Worm (Caenorhabditis elegans) whole organism, late embryonic: ENCODE results near the gene aqp-10.

Experiments
- C08G9.2 ChIP-seq: sonication (generic microtip); optimal IDR thresholded peaks from 2 replicates; lab custom pipeline; 2016; ENCODE audit warnings: mild to moderate bottlenecking, missing genetic modification characterization, moderate library complexity, missing compliant biosample characterization
- C38D4.7 ChIP-seq: fragments of 200-800 bp; sonication (Bioruptor generic); optimal IDR thresholded peaks from 2 replicates; lab custom pipeline; 2018; ENCODE audit warnings: mild to moderate bottlenecking, missing genetic modification characterization, moderate library complexity, missing compliant biosample characterization
- F13H6.1 ChIP-seq: sonication (generic microtip); optimal IDR thresholded peaks from 2 replicates; lab custom pipeline; 2016; ENCODE audit warnings: missing genetic modification characterization, missing compliant biosample characterization
- K09A11.1 ChIP-seq: sonication (generic microtip); optimal IDR thresholded peaks from 2 replicates; lab custom pipeline; 2017; ENCODE audit warnings: antibody characterized with exemption, mild to moderate bottlenecking, missing genetic modification characterization, missing compliant biosample characterization; ENCODE audit not compliant: insufficient read depth
- Y22D7AL.16 ChIP-seq: sonication (generic microtip); optimal IDR thresholded peaks from 2 replicates; lab custom pipeline; 2016; ENCODE audit warnings: missing genetic modification characterization, missing compliant biosample characterization
- ahr-1 ChIP-seq: sonication (generic microtip); optimal IDR thresholded peaks from 2 replicates; lab custom pipeline; 2016; ENCODE audit warnings: missing genetic modification characterization, missing compliant biosample characterization
- ama-1 ChIP-seq: fragments of 150-350 bp; optimal IDR thresholded peaks from 2 replicates; lab custom pipeline; 2014
- ceh-14 ChIP-seq: sonication (generic microtip); optimal IDR thresholded peaks from 2 replicates; lab custom pipeline; 2016; ENCODE audit warnings: missing genotype, missing genetic modification characterization, missing compliant biosample characterization
- ceh-19 ChIP-seq: fragments of 200-800 bp; sonication (Bioruptor generic); optimal IDR thresholded peaks from 2 replicates; lab custom pipeline; 2018; ENCODE audit warnings: mild to moderate bottlenecking, missing genetic modification characterization, missing compliant biosample characterization
- ceh-22 ChIP-seq: sonication (generic microtip); optimal IDR thresholded peaks from 2 replicates; lab custom pipeline; 2017; ENCODE audit warnings: missing biosample characterization, missing genetic modification characterization
- ceh-31 ChIP-seq: sonication (generic microtip); optimal IDR thresholded peaks from 2 replicates; lab custom pipeline; 2016; ENCODE audit warnings: missing genetic modification characterization, missing compliant biosample characterization
- ceh-34 ChIP-seq: sonication (generic microtip); optimal IDR thresholded peaks from 2 replicates; lab custom pipeline; 2016; ENCODE audit warnings: mild to moderate bottlenecking, missing genetic modification characterization, missing compliant biosample characterization
- ceh-45 ChIP-seq: fragments of 200-800 bp; sonication (Bioruptor generic); IDR thresholded peaks from 2 replicates; pipeline ENCODE4 v1.3.6; 2022; ENCODE audit warnings: missing genetic modification reagents, missing genetic modification characterization, missing compliant biosample characterization
- ceh-48 ChIP-seq: sonication (generic microtip); optimal IDR thresholded peaks from 2 replicates; lab custom pipeline; 2016; ENCODE audit warnings: missing genetic modification characterization, inconsistent platforms, missing compliant biosample characterization
- ceh-9 ChIP-seq: sonication (generic microtip); optimal IDR thresholded peaks from 2 replicates; lab custom pipeline; 2016; ENCODE audit warnings: mild to moderate bottlenecking, missing genetic modification characterization, inconsistent platforms, missing compliant biosample characterization
- dve-1 ChIP-seq: sonication (generic microtip); optimal IDR thresholded peaks from 2 replicates; lab custom pipeline; 2017; ENCODE audit warnings: antibody characterized with exemption, mild to moderate bottlenecking, missing genetic modification characterization, missing compliant biosample characterization
- elt-2 ChIP-seq: sonication (generic microtip); optimal IDR thresholded peaks from 2 replicates; lab custom pipeline; 2016; ENCODE audit warnings: missing genetic modification reagents, missing genetic modification characterization, missing compliant biosample characterization
- elt-4 ChIP-seq: sonication (generic microtip); optimal IDR thresholded peaks from 2 replicates; lab custom pipeline; 2016; ENCODE audit warnings: missing genetic modification characterization, missing compliant biosample characterization
- ets-4 ChIP-seq: sonication (generic microtip); optimal IDR thresholded peaks from 2 replicates; lab custom pipeline; 2016; ENCODE audit warnings: missing genetic modification characterization, missing compliant biosample characterization
- eyg-1 ChIP-seq: sonication (generic microtip); optimal IDR thresholded peaks from 2 replicates; lab custom pipeline; 2016; ENCODE audit warnings: missing genotype, missing genetic modification characterization, missing compliant biosample characterization
- fax-1 ChIP-seq: sonication (generic microtip); optimal IDR thresholded peaks from 2 replicates; lab custom pipeline; 2016; ENCODE audit warnings: missing genotype, missing genetic modification characterization, missing compliant biosample characterization
- fkh-10 ChIP-seq: fragments of 150-350 bp; optimal IDR thresholded peaks from 2 replicates; lab custom pipeline; 2014; ENCODE audit warnings: missing biosample characterization, missing genetic modification reagents, missing genetic modification characterization
- fkh-6 ChIP-seq: sonication (generic microtip); optimal IDR thresholded peaks from 2 replicates; lab custom pipeline; 2016; ENCODE audit warnings: missing genetic modification characterization, missing compliant biosample characterization
- hlh-13 ChIP-seq: fragments of 200-800 bp; sonication (Bioruptor generic); optimal IDR thresholded peaks from 2 replicates; lab custom pipeline; 2018; ENCODE audit warnings: mild to moderate bottlenecking, missing genetic modification characterization, missing compliant biosample characterization
- hlh-30 ChIP-seq: sonication (generic microtip); optimal IDR thresholded peaks from 2 replicates; lab custom pipeline; 2017; ENCODE audit warnings: antibody characterized with exemption, missing genetic modification characterization, missing compliant biosample characterization; ENCODE audit not compliant: insufficient read depth
- hlh-6 ChIP-seq: sonication (generic microtip); optimal IDR thresholded peaks from 2 replicates; lab custom pipeline; 2016; ENCODE audit warnings: missing genotype, missing genetic modification characterization, missing compliant biosample characterization
- hlh-8 ChIP-seq: sonication (generic microtip); optimal IDR thresholded peaks from 2 replicates; lab custom pipeline; 2016; ENCODE audit warnings: missing genotype, missing genetic modification characterization, missing compliant biosample characterization
- lim-6 ChIP-seq: sonication (generic microtip); optimal IDR thresholded peaks from 2 replicates; lab custom pipeline; 2016; ENCODE audit warnings: missing genetic modification characterization, missing compliant biosample characterization
- lin-11 ChIP-seq: fragments of 200-800 bp; sonication (Bioruptor generic); optimal IDR thresholded peaks from 2 replicates; lab custom pipeline; 2018; ENCODE audit warnings: mild to moderate bottlenecking, missing genetic modification characterization, missing compliant biosample characterization
- madf-2 ChIP-seq: sonication (generic microtip); optimal IDR thresholded peaks from 2 replicates; lab custom pipeline; 2017; ENCODE audit warnings: missing genetic modification characterization, missing compliant biosample characterization
- mec-3 ChIP-seq: sonication (generic microtip); optimal IDR thresholded peaks from 2 replicates; lab custom pipeline; 2016; ENCODE audit warnings: borderline replicate concordance, missing genetic modification characterization, missing compliant biosample characterization
- nfya-1 ChIP-seq: sonication (generic microtip); optimal IDR thresholded peaks from 2 replicates; lab custom pipeline; 2017; ENCODE audit warnings: missing genetic modification characterization, mild to moderate bottlenecking, missing compliant biosample characterization, antibody characterized with exemption, moderate library complexity
- npax-4 ChIP-seq: sonication (generic microtip); optimal IDR thresholded peaks from 2 replicates; lab custom pipeline; 2016; ENCODE audit warnings: missing genetic modification characterization, missing compliant biosample characterization
- odd-2 ChIP-seq: sonication (generic microtip); optimal IDR thresholded peaks from 2 replicates; lab custom pipeline; 2017; ENCODE audit warnings: antibody characterized with exemption, mild to moderate bottlenecking, missing genetic modification characterization, missing compliant biosample characterization
- pag-3 ChIP-seq: sonication (generic microtip); optimal IDR thresholded peaks from 2 replicates; lab custom pipeline; 2016; ENCODE audit warnings: missing compliant biosample characterization, missing genetic modification characterization, borderline replicate concordance
- pax-1 ChIP-seq: fragments of 150-350 bp; optimal IDR thresholded peaks from 2 replicates; lab custom pipeline; 2014; ENCODE audit warnings: missing biosample characterization, missing genetic modification characterization
- pha-2 ChIP-seq: sonication (generic microtip); optimal IDR thresholded peaks from 2 replicates; lab custom pipeline; 2017; ENCODE audit warnings: mild to moderate bottlenecking, missing genetic modification characterization, missing compliant biosample characterization
- pqm-1 ChIP-seq: sonication (generic microtip); optimal IDR thresholded peaks from 2 replicates; lab custom pipeline; 2016; ENCODE audit warnings: missing genetic modification characterization, missing compliant biosample characterization
- pros-1 ChIP-seq: fragments of 150-350 bp; optimal IDR thresholded peaks from 2 replicates; lab custom pipeline; 2014; ENCODE audit warnings: missing biosample characterization, missing genetic modification reagents, missing genetic modification characterization
- ref-2 ChIP-seq: sonication (generic microtip); optimal IDR thresholded peaks from 2 replicates; lab custom pipeline; 2016; ENCODE audit warnings: missing genetic modification characterization, missing compliant biosample characterization
- rnt-1 ChIP-seq: sonication (generic microtip); optimal IDR thresholded peaks from 2 replicates; lab custom pipeline; 2016; ENCODE audit warnings: missing genetic modification characterization, missing compliant biosample characterization
- sdc-2 ChIP-seq: sonication (generic microtip); optimal IDR thresholded peaks from 2 replicates; lab custom pipeline; 2016; ENCODE audit warnings: missing genotype, missing genetic modification characterization, missing compliant biosample characterization
- sox-2 ChIP-seq: fragments of 200-800 bp; sonication (Bioruptor generic); IDR thresholded peaks from 2 replicates; pipeline ENCODE4 v1.3.6; 2022; ENCODE audit warnings: missing genetic modification reagents, missing genetic modification characterization, missing compliant biosample characterization
- syd-9 ChIP-seq: sonication (generic microtip); optimal IDR thresholded peaks from 2 replicates; lab custom pipeline; 2016; ENCODE audit warnings: mild to moderate bottlenecking, missing genetic modification characterization, moderate library complexity, missing compliant biosample characterization
- tbx-2 ChIP-seq: sonication (generic microtip); optimal IDR thresholded peaks from 2 replicates; lab custom pipeline; 2016; ENCODE audit warnings: missing genetic modification characterization, missing compliant biosample characterization
- tbx-7 ChIP-seq: sonication (generic microtip); optimal IDR thresholded peaks from 2 replicates; lab custom pipeline; 2016; ENCODE audit warnings: missing genotype, missing genetic modification characterization, missing compliant biosample characterization
- ttx-3 ChIP-seq: sonication (generic microtip); optimal IDR thresholded peaks from 2 replicates; lab custom pipeline; 2016; ENCODE audit warnings: missing genetic modification reagents, missing genetic modification characterization, missing compliant biosample characterization
- unc-3 ChIP-seq, 2 experiments: fragments of 200-800 bp in 1 of 2; sonication (Bioruptor generic) in 1 of 2; sonication (generic microtip) in 1 of 2; conservative IDR thresholded peaks in 1 of 2; optimal IDR thresholded peaks in 1 of 2; 2 replicates each; pipeline versions ENCODE4 v1.3.6 to Lab custom; 2016 to 2022; ENCODE audit warnings: missing compliant biosample characterization in 2 of 2, missing genetic modification characterization in 2 of 2, missing genetic modification reagents in 1 of 2
- unc-42 ChIP-seq: sonication (generic microtip); optimal IDR thresholded peaks from 2 replicates; lab custom pipeline; 2016; ENCODE audit warnings: missing genotype, missing genetic modification characterization, missing compliant biosample characterization
- unc-55 ChIP-seq: sonication (generic microtip); optimal IDR thresholded peaks from 2 replicates; lab custom pipeline; 2017; ENCODE audit warnings: missing biosample characterization, missing genetic modification reagents, missing genetic modification characterization
- zip-5 ChIP-seq: sonication (generic microtip); optimal IDR thresholded peaks from 2 replicates; lab custom pipeline; 2016; ENCODE audit warnings: missing genetic modification characterization, missing compliant biosample characterization
- ztf-16 ChIP-seq: sonication (generic microtip); optimal IDR thresholded peaks from 2 replicates; lab custom pipeline; 2017; ENCODE audit warnings: missing genetic modification characterization, missing compliant biosample characterization

aqp-10 gene

DNA sequence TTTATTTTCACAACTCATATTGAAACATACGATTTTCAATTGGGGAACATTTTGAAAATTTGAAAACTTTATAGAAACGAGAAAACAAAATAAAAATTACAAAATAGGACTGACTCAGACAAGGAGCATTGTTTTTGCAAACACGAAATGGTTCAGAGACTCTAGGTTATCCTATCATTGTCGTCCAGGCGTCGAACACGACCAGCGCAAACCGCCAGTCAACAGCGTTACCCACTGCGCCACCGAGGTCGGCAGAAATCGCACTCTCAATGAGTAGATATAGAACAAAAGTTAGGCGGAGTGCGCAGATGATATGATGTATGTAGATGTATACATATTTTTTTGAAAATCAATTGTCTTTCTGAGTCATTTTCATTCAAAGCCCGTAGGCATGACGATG is 5.0 kb upstream of the aqp-10 start:
- TF ChIP-seq lim-6 (tag; lab: Kevin White, UChicago), result peak; percentile 32
- peak; percentile 87 for TF ChIP-seq ceh-14 (tag; lab: Kevin White, UChicago)
- TF ChIP-seq K09A11.1 (tag; lab: Kevin White, UChicago), result peak; percentile 61
- TF ChIP-seq nfya-1 (tag; lab: Kevin White, UChicago), result peak; percentile 46
- TF ChIP-seq npax-4, result peak; percentile 50
- peak; percentile 82 for TF ChIP-seq ceh-19 (GFP tag; lab: Kevin White, UChicago)
- peak; percentile 63 for TF ChIP-seq ceh-31 (tag; lab: Kevin White, UChicago)
- peak; percentile 64 for TF ChIP-seq eyg-1 (tag; lab: Kevin White, UChicago)
- TF ChIP-seq C38D4.7 (GFP tag; lab: Kevin White, UChicago), result peak; percentile 81
- TF ChIP-seq fkh-6 (tag; lab: Kevin White, UChicago), result peak; percentile 86
- TF ChIP-seq ceh-22 (tag; lab: Kevin White, UChicago), result no peak
- TF ChIP-seq elt-4, result no peak
- peak; percentile 43 for TF ChIP-seq zip-5 (tag; lab: Kevin White, UChicago)
- 0 out of 2 replicates have a peak, but pooled peaks have one; percentile 61 for TF ChIP-seq ceh-45 (GFP tag; lab: Robert Waterston, UW)
- TF ChIP-seq pros-1 (tag; lab: Kevin White, UChicago), result peak; percentile 45
- peak; percentile 63 for TF ChIP-seq unc-3 (GFP tag; conservative IDR thresholded peaks at IDR 0.05; lab: Robert Waterston, UW)
- TF ChIP-seq unc-3 (tag; optimal IDR thresholded peaks at IDR 0.05; lab: Kevin White, UChicago), result peak; percentile 79
- TF ChIP-seq mec-3 (tag; lab: Kevin White, UChicago), result no peak
- TF ChIP-seq hlh-6, result peak; percentile 84
- peak; percentile 83 for TF ChIP-seq dve-1
- peak; percentile 78 for TF ChIP-seq pha-2
- peak; percentile 62 for TF ChIP-seq ceh-9 (tag; lab: Kevin White, UChicago)
- TF ChIP-seq F13H6.1 (tag; lab: Kevin White, UChicago), result peak; percentile 41
- peak; percentile 81 for TF ChIP-seq ceh-34
- TF ChIP-seq ceh-48 (tag; lab: Kevin White, UChicago), result peak; percentile 66
- peak; percentile 90 for TF ChIP-seq ttx-3 (tag; lab: Kevin White, UChicago)
- peak; percentile 39 for TF ChIP-seq pqm-1 (tag; lab: Kevin White, UChicago)
- peak; percentile 70 for TF ChIP-seq C08G9.2
- peak; percentile 45 for TF ChIP-seq ets-4 (tag; lab: Kevin White, UChicago)
- TF ChIP-seq fax-1, result peak; percentile 68
- TF ChIP-seq hlh-13 (GFP tag; lab: Kevin White, UChicago), result peak; percentile 81
- TF ChIP-seq hlh-30 (tag; lab: Kevin White, UChicago), result peak; percentile 2
- TF ChIP-seq Y22D7AL.16 (tag; lab: Kevin White, UChicago), result peak; percentile 66
- TF ChIP-seq lin-11 (tag; lab: Kevin White, UChicago), result peak; percentile 71
- no peak for TF ChIP-seq fkh-10
- TF ChIP-seq unc-42 (tag; lab: Kevin White, UChicago), result peak; percentile 43
- TF ChIP-seq tbx-2 (tag; lab: Kevin White, UChicago), result peak; percentile 73
- TF ChIP-seq rnt-1 (tag; lab: Kevin White, UChicago), result peak; percentile 77
- TF ChIP-seq pag-3 (tag; lab: Kevin White, UChicago), result no peak
- peak; percentile 58 for TF ChIP-seq madf-2 (tag; lab: Kevin White, UChicago)
- peak; percentile 73 for TF ChIP-seq ref-2 (tag; lab: Kevin White, UChicago)
- no peak for TF ChIP-seq unc-55 (GFP tag; lab: Kevin White, UChicago)
- peak; percentile 90 for TF ChIP-seq elt-2 (tag; lab: Kevin White, UChicago)
- peak; percentile 79 for TF ChIP-seq sdc-2 (tag; lab: Kevin White, UChicago)
- TF ChIP-seq tbx-7, result peak; percentile 26
- TF ChIP-seq ahr-1 (tag; lab: Kevin White, UChicago), result no peak
- peak; percentile 78 for TF ChIP-seq syd-9 (tag; lab: Kevin White, UChicago)
- TF ChIP-seq ztf-16 (tag; lab: Kevin White, UChicago), result peak; percentile 86
- TF ChIP-seq sox-2 (GFP tag; lab: Robert Waterston, UW), result peak; percentile 83
- TF ChIP-seq ama-1 (lab: Kevin White, UChicago), result no peak
- TF ChIP-seq odd-2 (tag; lab: Kevin White, UChicago), result no peak
- no peak for TF ChIP-seq pax-1 (tag; lab: Kevin White, UChicago)
- no peak for TF ChIP-seq hlh-8 (tag; lab: Kevin White, UChicago)
